Fruit fly (Drosophila melanogaster): ENCODE data around the gene CCKLR-17D3.
A peak's percentile ranks its signal among the peaks of the same experiment; 100 is the strongest.

The CCKLR-17D3 gene

dm6 chrX:18775839-18776538, 2.2 kb upstream of the CCKLR-17D3 start (continued):
- TF ChIP-seq onecut (GFP tag; IDR thresholded peaks at IDR 0.05) (0 out of 2 replicates have a peak, but pooled peaks have one; percentile 23), CG4730 (GFP tag; IDR thresholded peaks at IDR 0.05) (no peak), NC2β (GFP tag; optimal IDR thresholded peaks at IDR 0.05) (no peak), grau (tag; optimal IDR thresholded peaks at IDR 0.05) (peak; percentile 72), CG12942 (GFP tag; optimal IDR thresholded peaks at IDR 0.05) (peak; percentile 33), usp (GFP tag; optimal IDR thresholded peaks at IDR 0.05) (no peak), Mrtf (GFP tag; IDR thresholded peaks at IDR 0.05) (no peak), CG1603 (tag; optimal IDR thresholded peaks at IDR 0.05) (peak; percentile 32), H15 (GFP tag; IDR thresholded peaks at IDR 0.05) (no peak), gsb-n (tag; optimal IDR thresholded peaks at IDR 0.05) (peak; percentile 83), da (GFP tag; optimal IDR thresholded peaks at IDR 0.05) (no peak), bcd (GFP tag; optimal IDR thresholded peaks at IDR 0.05) (peak; percentile 43), CG14014 (GFP tag; IDR thresholded peaks at IDR 0.05) (no peak), gsb (GFP tag; IDR thresholded peaks at IDR 0.05) (no peak), CG16779 (GFP tag; IDR thresholded peaks at IDR 0.05) (no peak), CG31224 (GFP tag; IDR thresholded peaks at IDR 0.05) (no peak), CG9437 (GFP tag; optimal IDR thresholded peaks at IDR 0.05) (peak; percentile 77), trh (GFP tag; optimal IDR thresholded peaks at IDR 0.05) (no peak), nerfin-2 (GFP tag; IDR thresholded peaks at IDR 0.05; ENCODE audit: partially characterized antibody) (no peak), CG4360 (GFP tag; IDR thresholded peaks at IDR 0.05) (no peak), CG18619 (GFP tag; optimal IDR thresholded peaks at IDR 0.05) (peak; percentile 56), CG32532 (GFP tag; IDR thresholded peaks at IDR 0.05) (no peak), CG4854 (GFP tag; optimal IDR thresholded peaks at IDR 0.05) (no peak), bowl (GFP tag; IDR thresholded peaks at IDR 0.05) (no peak), CG10543 (GFP tag; optimal IDR thresholded peaks at IDR 0.05) (no peak), tap (tag; optimal IDR thresholded peaks at IDR 0.05) (peak; percentile 21), CG8290 (GFP tag; optimal IDR thresholded peaks at IDR 0.05) (peak; percentile 51), CG8290 (tag; optimal IDR thresholded peaks at IDR 0.05) (no peak)

- TF ChIP-seq crol (GFP tag; IDR thresholded peaks at IDR 0.05): peak; percentile 50
- no peak for TF ChIP-seq Asciz (GFP tag; optimal IDR thresholded peaks at IDR 0.05)
- TF ChIP-seq tin (GFP tag; optimal IDR thresholded peaks at IDR 0.05): no peak
- TF ChIP-seq mirr (GFP tag; optimal IDR thresholded peaks at IDR 0.05): no peak
- no peak for TF ChIP-seq gfzf (GFP tag; optimal IDR thresholded peaks at IDR 0.05)
- no peak for TF ChIP-seq CG18476 (GFP tag; optimal IDR thresholded peaks at IDR 0.05)
- no peak for TF ChIP-seq Sox100B (GFP tag; optimal IDR thresholded peaks at IDR 0.05)
- no peak for TF ChIP-seq CG14050 (GFP tag; IDR thresholded peaks at IDR 0.05)
- no peak for TF ChIP-seq CG11398 (GFP tag; optimal IDR thresholded peaks at IDR 0.05)
- TF ChIP-seq CG10267 (tag; optimal IDR thresholded peaks at IDR 0.05): no peak
- peak; percentile 29; the same call in 1 of the 3 replicates for TF ChIP-seq ken (GFP tag; IDR thresholded peaks at IDR 0.05)
- no peak; the same call in 1 of the 2 replicates for TF ChIP-seq HLH3B (GFP tag; IDR thresholded peaks at IDR 0.05)
- TF ChIP-seq insv (GFP tag; optimal IDR thresholded peaks at IDR 0.05): no peak
- peak; percentile 38 for TF ChIP-seq phol (tag; optimal IDR thresholded peaks at IDR 0.05)
- TF ChIP-seq Spps (tag; optimal IDR thresholded peaks at IDR 0.05): no peak
- TF ChIP-seq CG13123 (GFP tag; optimal IDR thresholded peaks at IDR 0.05): no peak
- no peak for TF ChIP-seq CG17568 (GFP tag; optimal IDR thresholded peaks at IDR 0.05)
- peak; percentile 42 for TF ChIP-seq CG7839 (tag; optimal IDR thresholded peaks at IDR 0.05)
- no peak for TF ChIP-seq prd (optimal IDR thresholded peaks at IDR 0.05)
- peak; percentile 35; the same call in 2 of the 3 replicates for TF ChIP-seq prd (GFP tag; IDR thresholded peaks at IDR 0.05)
- TF ChIP-seq stwl (tag; optimal IDR thresholded peaks at IDR 0.05): no peak
- no peak for TF ChIP-seq NK7.1 (GFP tag; optimal IDR thresholded peaks at IDR 0.05)
- TF ChIP-seq dimm (GFP tag; IDR thresholded peaks at IDR 0.05): no peak
- no peak for TF ChIP-seq BEAF-32 (GFP tag; optimal IDR thresholded peaks at IDR 0.05)
These were observed 1.1 kb upstream of the CCKLR-17D3 start, which contains the start of gene CG6891 for dm6 chrX:18774818-18775343. Gene CG6891, plus strand, starts transcription at chrX:18775228.

Measured in whole organism, embryonic.